Fruit fly (Drosophila melanogaster): ENCODE measurements around the gene ppk17.
A peak's percentile ranks its signal among the peaks of the same experiment; 100 is the strongest.

The ppk17 gene

dm6 chr2L:16754074-16754473, 6.3 kb downstream of the ppk17 start, which contains the start of gene yellow-b:
Gene yellow-b, plus strand, starts transcription at chr2L:16754336.
- TF ChIP-seq dl (GFP tag; optimal IDR thresholded peaks at IDR 0.05; ENCODE audit: insufficient read depth in 1 of 2, partially characterized antibody in 2 of 2) (no peak), Dif (GFP tag; optimal IDR thresholded peaks at IDR 0.05; ENCODE audit: partially characterized antibody) (peak; percentile 52)

DNA sequence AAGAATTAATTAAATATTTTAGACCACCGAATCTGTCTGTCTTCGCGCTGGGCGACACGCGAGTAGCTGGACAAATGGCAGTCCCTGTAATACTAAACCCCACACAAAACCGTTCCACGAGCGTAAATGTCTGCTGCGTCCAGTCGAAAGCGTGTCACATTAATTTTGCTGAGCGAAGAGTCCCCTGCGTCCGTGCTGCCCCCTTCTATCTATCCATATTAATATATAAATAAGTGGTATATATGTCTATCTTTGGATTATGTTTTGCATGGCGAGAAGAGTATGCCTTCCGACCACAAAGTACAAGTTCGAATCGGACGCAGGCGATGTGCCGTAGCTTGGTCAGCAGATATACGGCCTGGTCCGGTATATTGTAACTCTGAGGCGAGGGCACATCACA, 8.0 kb downstream of the ppk17 start:
- no peak for TF ChIP-seq Hnf4 (GFP tag; optimal IDR thresholded peaks at IDR 0.05)
- TF ChIP-seq lola (GFP tag; optimal IDR thresholded peaks at IDR 0.05) = no peak
- TF ChIP-seq rgr (GFP tag; optimal IDR thresholded peaks at IDR 0.05) = no peak
- TF ChIP-seq woc (GFP tag; optimal IDR thresholded peaks at IDR 0.05) = no peak

- no peak for TF ChIP-seq Vsx2 (GFP tag; optimal IDR thresholded peaks at IDR 0.05; ENCODE audit: partially characterized antibody)
- TF ChIP-seq tai (GFP tag; optimal IDR thresholded peaks at IDR 0.05) = no peak
- TF ChIP-seq h (GFP tag; optimal IDR thresholded peaks at IDR 0.05) = no peak
- no peak for TF ChIP-seq pan (optimal IDR thresholded peaks at IDR 0.05)
- TF ChIP-seq Jra (GFP tag; optimal IDR thresholded peaks at IDR 0.05) = no peak
- no peak for TF ChIP-seq Myc (optimal IDR thresholded peaks at IDR 0.05)
Measured at dm6 chr2L:16747145-16747544, 13.2 kb downstream of the ppk17 start.

dm6 chr2L:16743055-16743805, 17.1 kb downstream of the ppk17 start, which contains the start of the genes LSm7 and BuGZ:
Gene LSm7, minus strand, starts transcription at chr2L:16743100.
Gene BuGZ, plus strand, starts transcription at chr2L:16743405.
- TF ChIP-seq br (GFP tag; optimal IDR thresholded peaks at IDR 0.05) (no peak), brk (GFP tag; optimal IDR thresholded peaks at IDR 0.05) (no peak), fru (GFP tag; optimal IDR thresholded peaks at IDR 0.05) (no peak), dl (GFP tag; optimal IDR thresholded peaks at IDR 0.05; ENCODE audit: insufficient read depth in 1 of 2, partially characterized antibody in 2 of 2) (no peak), Sp1 (GFP tag; optimal IDR thresholded peaks at IDR 0.05) (no peak)

- no peak for TF ChIP-seq dsf (GFP tag; optimal IDR thresholded peaks at IDR 0.05; ENCODE audit: borderline replicate concordance)
- no peak for TF ChIP-seq br (GFP tag; optimal IDR thresholded peaks at IDR 0.05)
- no peak for TF ChIP-seq Vsx2 (GFP tag; optimal IDR thresholded peaks at IDR 0.05; ENCODE audit: partially characterized antibody)
Measured at dm6 chr2L:16738206-16738900, 22.0 kb downstream of the ppk17 start, which contains the start of the genes glu and ChLD3. Gene glu, minus strand, starts transcription at chr2L:16738388. Gene ChLD3, plus strand, starts transcription at chr2L:16738850.

DNA sequence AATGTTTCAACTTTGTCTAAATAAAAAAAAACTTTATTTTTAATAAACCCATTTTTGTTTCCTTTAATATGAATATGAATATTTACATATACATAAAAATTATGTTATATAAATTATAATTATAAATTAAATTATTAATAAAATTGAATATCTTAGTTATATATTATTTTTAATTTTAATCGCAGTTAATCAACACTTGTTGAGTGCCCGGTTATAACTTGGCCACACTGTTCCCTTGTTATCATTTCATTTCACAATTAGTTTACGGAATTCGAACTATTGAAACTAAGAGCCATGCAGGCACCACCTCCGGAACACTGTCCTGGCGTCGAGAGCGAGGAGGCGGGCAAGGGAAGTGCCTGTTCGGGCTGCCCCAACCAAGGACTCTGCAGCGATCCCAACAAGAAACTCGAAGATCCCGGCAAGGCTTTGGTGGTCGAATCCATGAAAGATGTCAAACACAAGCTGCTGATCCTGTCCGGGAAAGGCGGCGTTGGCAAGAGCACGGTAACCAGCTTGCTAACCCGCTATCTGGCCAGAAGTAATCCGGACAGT, 27.9 kb downstream of the ppk17 start, which contains the start of gene Nubp1:
Gene Nubp1 (plus strand): TSS at position 213 of the 555 bp plus-strand sequence.
- TF ChIP-seq usp (GFP tag; optimal IDR thresholded peaks at IDR 0.05) = no peak
- no peak for TF ChIP-seq tai (GFP tag; optimal IDR thresholded peaks at IDR 0.05)
- TF ChIP-seq br (GFP tag; optimal IDR thresholded peaks at IDR 0.05) = no peak
- no peak for TF ChIP-seq Myc (optimal IDR thresholded peaks at IDR 0.05)
- TF ChIP-seq CG9705 (GFP tag; optimal IDR thresholded peaks at IDR 0.05) = no peak
- no peak for TF ChIP-seq rgr (GFP tag; optimal IDR thresholded peaks at IDR 0.05)
- TF ChIP-seq brk (GFP tag; optimal IDR thresholded peaks at IDR 0.05) = no peak
- no peak for TF ChIP-seq jim (GFP tag; optimal IDR thresholded peaks at IDR 0.05)

DNA sequence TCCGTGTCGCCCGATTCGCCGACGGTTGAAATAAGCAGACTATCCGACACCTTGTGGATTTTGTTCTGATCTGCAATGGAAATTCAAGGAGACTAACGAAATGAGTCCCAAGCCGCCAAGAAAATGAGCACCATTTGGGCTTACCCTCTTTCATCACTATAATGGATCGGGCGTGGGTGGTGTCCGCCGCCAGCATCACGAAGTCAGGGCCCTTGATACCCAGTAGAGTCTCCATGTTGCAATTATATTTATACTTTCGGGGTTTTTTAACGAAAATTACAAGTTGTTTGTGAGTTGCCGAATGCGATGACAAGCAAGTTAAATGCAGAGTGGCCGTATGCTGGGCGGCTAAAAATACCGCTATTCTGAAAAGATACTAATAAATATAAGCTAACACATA, 28.6 kb downstream of the ppk17 start, which contains the start of gene Prosbeta4:
Gene Prosbeta4 (minus strand): TSS at position 335 of the 400 bp plus-strand sequence.
- no peak for TF ChIP-seq foxo (GFP tag; optimal IDR thresholded peaks at IDR 0.05)
- no peak for TF ChIP-seq Myc (optimal IDR thresholded peaks at IDR 0.05)
- no peak for TF ChIP-seq psq (GFP tag; optimal IDR thresholded peaks at IDR 0.05)
- no peak for TF ChIP-seq Sp1 (GFP tag; optimal IDR thresholded peaks at IDR 0.05)
- no peak for TF ChIP-seq br (GFP tag; optimal IDR thresholded peaks at IDR 0.05)
- no peak for TF ChIP-seq CG32264 (GFP tag; optimal IDR thresholded peaks at IDR 0.05)
- no peak for TF ChIP-seq dsf (GFP tag; optimal IDR thresholded peaks at IDR 0.05; ENCODE audit: borderline replicate concordance)
- no peak for TF ChIP-seq Dfd (GFP tag; optimal IDR thresholded peaks at IDR 0.05)
- TF ChIP-seq h (GFP tag; optimal IDR thresholded peaks at IDR 0.05) = no peak
- no peak for TF ChIP-seq tai (GFP tag; optimal IDR thresholded peaks at IDR 0.05)

All from whole organism, wandering third instar larva.